Worm (Caenorhabditis elegans): ENCODE results near the gene B0303.14.

B0303.14 gene

ce11 chrIII:8738289-8738688 is 22.3 kb upstream of the B0303.14 start:
- TF ChIP-seq lsy-27 (tag; optimal IDR thresholded peaks at IDR 0.05; ENCODE audit: borderline replicate concordance, insufficient read depth), result no peak
- TF ChIP-seq tbx-9 (tag; optimal IDR thresholded peaks at IDR 0.05; ENCODE audit: borderline replicate concordance), result no peak
- no peak for TF ChIP-seq F57A8.1 (GFP tag; optimal IDR thresholded peaks at IDR 0.05)
- no peak for TF ChIP-seq nfya-1 (tag; optimal IDR thresholded peaks at IDR 0.05; ENCODE audit: borderline replicate concordance, insufficient read depth)
- TF ChIP-seq hmg-20 (GFP tag; IDR thresholded peaks at IDR 0.05), result no peak
- no peak for TF ChIP-seq efl-1 (GFP tag; optimal IDR thresholded peaks at IDR 0.05)
- TF ChIP-seq repo-1 (tag; optimal IDR thresholded peaks at IDR 0.05), result no peak
- TF ChIP-seq D2030.7 (GFP tag; IDR thresholded peaks at IDR 0.05), result no peak
- no peak for TF ChIP-seq dpff-1 (tag; optimal IDR thresholded peaks at IDR 0.05)
- no peak for TF ChIP-seq ztf-26 (tag; optimal IDR thresholded peaks at IDR 0.05)
- no peak for TF ChIP-seq madf-8 (GFP tag; conservative IDR thresholded peaks at IDR 0.05)
- TF ChIP-seq mxl-1 (tag; optimal IDR thresholded peaks at IDR 0.05), result no peak
- no peak for TF ChIP-seq aptf-3 (GFP tag; IDR thresholded peaks at IDR 0.05)
- TF ChIP-seq dox-1 (GFP tag; IDR thresholded peaks at IDR 0.05), result no peak
- no peak for TF ChIP-seq lin-35 (GFP tag; optimal IDR thresholded peaks at IDR 0.05)
- TF ChIP-seq Y67H2A.10 (GFP tag; conservative IDR thresholded peaks at IDR 0.05), result no peak
- no peak for TF ChIP-seq die-1 (tag; optimal IDR thresholded peaks at IDR 0.05)
- no peak for TF ChIP-seq atf-7 (tag; optimal IDR thresholded peaks at IDR 0.05)

- TF ChIP-seq madf-6 (GFP tag; IDR thresholded peaks at IDR 0.05), result 0 out of 2 replicates have a peak, but pooled peaks have one; percentile 10
- no peak for TF ChIP-seq aptf-2 (GFP tag; conservative IDR thresholded peaks at IDR 0.05)
- TF ChIP-seq snpc-4 (GFP tag; optimal IDR thresholded peaks at IDR 0.05), result no peak
- no peak for TF ChIP-seq snpc-4 (tag; optimal IDR thresholded peaks at IDR 0.05)
These were observed 21.4 kb upstream of the B0303.14 start for ce11 chrIII:8737391-8737790.

ce11 chrIII:8734327-8734885 is 18.4 kb upstream of the B0303.14 start:
- no peak for TF ChIP-seq snpc-4 (GFP tag; optimal IDR thresholded peaks at IDR 0.05)
- TF ChIP-seq snpc-4 (tag; optimal IDR thresholded peaks at IDR 0.05), result peak in 1 of 4 experiments; percentile 1
- peak; percentile 41; the same call in 1 of the 2 replicates for TF ChIP-seq madf-6 (GFP tag; IDR thresholded peaks at IDR 0.05)
- TF ChIP-seq nhr-80 (tag; optimal IDR thresholded peaks at IDR 0.05), result peak; percentile 66
- no peak for TF ChIP-seq snpc-1.3 (tag; optimal IDR thresholded peaks at IDR 0.05; ENCODE audit: insufficient read depth)
- peak; percentile 25 for TF ChIP-seq K12H6.12 (tag; optimal IDR thresholded peaks at IDR 0.05)
- TF ChIP-seq ceh-27 (GFP tag; optimal IDR thresholded peaks at IDR 0.05), result no peak
- TF ChIP-seq unc-62 (GFP tag; optimal IDR thresholded peaks at IDR 0.05), result peak; percentile 69
- no peak for TF ChIP-seq cebp-1 (GFP tag; IDR thresholded peaks at IDR 0.05)
- peak; percentile 55 for TF ChIP-seq cebp-1 (tag; optimal IDR thresholded peaks at IDR 0.05)
- 0 out of 2 replicates have a peak, but pooled peaks have one; percentile 58 for TF ChIP-seq K11D2.4 (GFP tag; IDR thresholded peaks at IDR 0.05)
- no peak for TF ChIP-seq Y53F4B.3 (GFP tag; IDR thresholded peaks at IDR 0.05)
- peak; percentile 8 for TF ChIP-seq lin-40 (tag; optimal IDR thresholded peaks at IDR 0.05)
- no peak for TF ChIP-seq egrh-3 (GFP tag; IDR thresholded peaks at IDR 0.05)
- TF ChIP-seq hmg-1.2 (GFP tag; IDR thresholded peaks at IDR 0.05), result peak; percentile 45
- 0 out of 2 replicates have a peak, but pooled peaks have one; percentile 13 for TF ChIP-seq C06A6.2 (GFP tag; conservative IDR thresholded peaks at IDR 0.05)
- TF ChIP-seq dox-1 (GFP tag; IDR thresholded peaks at IDR 0.05), result peak; percentile 47; the same call in 1 of the 2 replicates
- no peak for TF ChIP-seq B0261.1 (tag; optimal IDR thresholded peaks at IDR 0.05)
- peak; percentile 8 for TF ChIP-seq F22D6.2 (tag; optimal IDR thresholded peaks at IDR 0.05)
- TF ChIP-seq mxl-1 (tag; optimal IDR thresholded peaks at IDR 0.05), result no peak
